Fruit fly (Drosophila melanogaster): ENCODE data around the gene CG32982.

Gene CG32982

DNA sequence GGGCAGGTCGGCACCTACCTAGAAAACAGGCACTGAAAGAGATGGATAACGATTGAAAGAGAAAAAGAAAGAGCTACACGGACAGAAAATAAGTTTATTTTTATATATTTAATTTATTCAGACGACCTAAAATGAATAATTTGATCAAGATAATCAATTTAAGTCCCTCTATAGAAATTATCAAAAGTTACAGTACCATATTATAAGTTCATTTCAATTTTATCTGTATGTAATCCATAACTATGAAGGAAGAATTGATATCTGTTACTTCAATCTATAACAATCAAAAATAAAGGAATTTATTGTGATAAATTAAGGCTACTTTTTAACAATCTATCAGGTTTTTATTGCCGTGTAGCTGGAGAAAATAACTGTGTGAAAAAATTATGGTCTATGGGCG, 80.9 kb downstream of the CG32982 start (continued):
- TF ChIP-seq NK7.1 (GFP tag; optimal IDR thresholded peaks at IDR 0.05) (no peak), Fer3 (tag; optimal IDR thresholded peaks at IDR 0.05) (no peak), Atf3 (GFP tag; optimal IDR thresholded peaks at IDR 0.05) (no peak), ssp (GFP tag; IDR thresholded peaks at IDR 0.05) (no peak; the same call in 1 of the 2 replicates), pb (GFP tag; optimal IDR thresholded peaks at IDR 0.05) (no peak), CG14014 (GFP tag; IDR thresholded peaks at IDR 0.05) (no peak), Optix (GFP tag; IDR thresholded peaks at IDR 0.05) (no peak), CG32772 (GFP tag; IDR thresholded peaks at IDR 0.05) (no peak), Rx (GFP tag; IDR thresholded peaks at IDR 0.05) (no peak), Meics (GFP tag; optimal IDR thresholded peaks at IDR 0.05) (no peak), Dek (tag; optimal IDR thresholded peaks at IDR 0.05) (no peak), jumu (GFP tag; optimal IDR thresholded peaks at IDR 0.05) (no peak), MBD-R2 (GFP tag; IDR thresholded peaks at IDR 0.05) (no peak), knrl (GFP tag; IDR thresholded peaks at IDR 0.05; ENCODE audit: partially characterized antibody) (no peak), CG3281 (GFP tag; optimal IDR thresholded peaks at IDR 0.05) (no peak), Doc3 (GFP tag; IDR thresholded peaks at IDR 0.05; ENCODE audit: partially characterized antibody) (no peak), slou (GFP tag; optimal IDR thresholded peaks at IDR 0.05) (no peak), Stat92E (GFP tag; optimal IDR thresholded peaks at IDR 0.05) (no peak), CG14050 (GFP tag; IDR thresholded peaks at IDR 0.05) (no peak), oc (tag; optimal IDR thresholded peaks at IDR 0.05) (no peak), HLHmδ (GFP tag; optimal IDR thresholded peaks at IDR 0.05) (no peak), ttk (GFP tag; IDR thresholded peaks at IDR 0.05) (peak; percentile 46; the same call in 1 of the 2 replicates), CG7839 (tag; optimal IDR thresholded peaks at IDR 0.05) (peak; percentile 61), CG1647 (GFP tag; optimal IDR thresholded peaks at IDR 0.05) (no peak), bigmax (GFP tag; optimal IDR thresholded peaks at IDR 0.05) (no peak), CG15073 (GFP tag; optimal IDR thresholded peaks at IDR 0.05) (no peak), eyg (GFP tag; optimal IDR thresholded peaks at IDR 0.05) (no peak), CG10654 (GFP tag; optimal IDR thresholded peaks at IDR 0.05) (peak; percentile 4), sim (GFP tag; IDR thresholded peaks at IDR 0.05) (no peak), kah (GFP tag; optimal IDR thresholded peaks at IDR 0.05) (no peak), Chrac-16 (GFP tag; optimal IDR thresholded peaks at IDR 0.05) (peak; percentile 26), Spps (tag; optimal IDR thresholded peaks at IDR 0.05) (peak; percentile 23), CG14965 (GFP tag; optimal IDR thresholded peaks at IDR 0.05; ENCODE audit: borderline replicate concordance) (no peak), org-1 (GFP tag; optimal IDR thresholded peaks at IDR 0.05) (no peak), Opbp (GFP tag; IDR thresholded peaks at IDR 0.05; ENCODE audit: partially characterized antibody) (no peak), ara (GFP tag; IDR thresholded peaks at IDR 0.05) (no peak), mld (GFP tag; IDR thresholded peaks at IDR 0.05; ENCODE audit: partially characterized antibody) (no peak), Sox100B (GFP tag; optimal IDR thresholded peaks at IDR 0.05) (peak; percentile 54), D19B (GFP tag; optimal IDR thresholded peaks at IDR 0.05) (no peak), CkIIα-i1 (GFP tag; IDR thresholded peaks at IDR 0.05) (no peak), CG13775 (GFP tag; optimal IDR thresholded peaks at IDR 0.05) (no peak), cato (GFP tag; optimal IDR thresholded peaks at IDR 0.05; ENCODE audit: borderline replicate concordance) (no peak), bcd (GFP tag; optimal IDR thresholded peaks at IDR 0.05) (peak; percentile 33), CG31224 (GFP tag; IDR thresholded peaks at IDR 0.05) (no peak), CG3726 (GFP tag; IDR thresholded peaks at IDR 0.05) (no peak), CG9932 (GFP tag; IDR thresholded peaks at IDR 0.05) (no peak), otp (GFP tag; IDR thresholded peaks at IDR 0.05) (no peak), cad (GFP tag; optimal IDR thresholded peaks at IDR 0.05) (no peak), Dfd (GFP tag; optimal IDR thresholded peaks at IDR 0.05) (no peak), CG3407 (GFP tag; optimal IDR thresholded peaks at IDR 0.05) (peak; percentile 16), CG6654 (GFP tag; optimal IDR thresholded peaks at IDR 0.05) (no peak), insv (GFP tag; optimal IDR thresholded peaks at IDR 0.05) (no peak)

All from whole organism, embryonic.